Fruit fly (Drosophila melanogaster) whole organism, embryonic: Measurements from ENCODE around the gene CG44362.

Source experiments
- ATbp ChIP-seq: fragments of 200-800 bp; sonication (Bioruptor generic); optimal IDR thresholded peaks from 2 replicates; lab custom pipeline; 2017; ENCODE audit warnings: missing biosample characterization, mild to moderate bottlenecking, missing genetic modification characterization, missing genetic modification reagents
- Antp ChIP-seq: fragments of 200-800 bp; sonication (Bioruptor generic); optimal IDR thresholded peaks from 3 replicates; lab custom pipeline; 2016; ENCODE audit warnings: missing biosample characterization, missing genetic modification characterization
- CG1024 ChIP-seq: fragments of 200-800 bp; sonication (Bioruptor generic); IDR thresholded peaks from 2 replicates; pipeline ENCODE4 v1.3.6; 2022; ENCODE audit warnings: missing biosample characterization, missing genetic modification characterization
- CG10274 ChIP-seq: fragments of 200-800 bp; sonication (Bioruptor generic); optimal IDR thresholded peaks from 3 replicates; lab custom pipeline; 2017; ENCODE audit warnings: missing biosample characterization, mild to moderate bottlenecking, missing genetic modification characterization
- CG10462 ChIP-seq: fragments of 200-800 bp; sonication (Bioruptor generic); optimal IDR thresholded peaks from 2 replicates; lab custom pipeline; 2016; ENCODE audit warnings: missing biosample characterization, missing genetic modification characterization
- CG12219 ChIP-seq: fragments of 200-800 bp; sonication (Bioruptor generic); optimal IDR thresholded peaks from 3 replicates; lab custom pipeline; 2018; ENCODE audit warnings: missing biosample characterization, mild to moderate bottlenecking, missing genetic modification characterization
- CG12299 ChIP-seq: fragments of 200-800 bp; sonication (Bioruptor generic); optimal IDR thresholded peaks from 2 replicates; lab custom pipeline; 2018; ENCODE audit warnings: missing biosample characterization, mild to moderate bottlenecking, missing genetic modification characterization
- CG13296 ChIP-seq: fragments of 200-800 bp; sonication (Bioruptor generic); optimal IDR thresholded peaks from 3 replicates; lab custom pipeline; 2018; ENCODE audit warnings: missing biosample characterization, mild to moderate bottlenecking, missing genetic modification characterization
- CG15073 ChIP-seq: fragments of 200-800 bp; sonication (Bioruptor generic); optimal IDR thresholded peaks from 2 replicates; lab custom pipeline; 2016; ENCODE audit warnings: missing biosample characterization, missing genetic modification characterization
- CG15696 ChIP-seq: fragments of 200-800 bp; sonication (Bioruptor generic); optimal IDR thresholded peaks from 2 replicates; lab custom pipeline; 2019; ENCODE audit warnings: missing biosample characterization, mild to moderate bottlenecking, missing genetic modification characterization, moderate library complexity
- CG16863 ChIP-seq: fragments of 200-800 bp; sonication (Bioruptor generic); optimal IDR thresholded peaks from 3 replicates; lab custom pipeline; 2016; ENCODE audit warnings: missing biosample characterization, missing genetic modification characterization
- CG17612 ChIP-seq: fragments of 200-800 bp; sonication (Bioruptor generic); IDR thresholded peaks from 2 replicates; pipeline ENCODE4 v1.3.6; 2022; ENCODE audit warnings: missing biosample characterization, missing genetic modification characterization
- CG2116 ChIP-seq: fragments of 200-800 bp; sonication (Bioruptor generic); optimal IDR thresholded peaks from 3 replicates; lab custom pipeline; 2018; ENCODE audit warnings: missing biosample characterization, mild to moderate bottlenecking, missing genetic modification characterization
- CG2875 ChIP-seq: fragments of 200-800 bp; sonication (Bioruptor generic); optimal IDR thresholded peaks from 2 replicates; lab custom pipeline; 2017; ENCODE audit warnings: missing biosample characterization, mild to moderate bottlenecking, missing genetic modification characterization, missing genetic modification reagents
- CG31388 ChIP-seq: fragments of 200-800 bp; sonication (Bioruptor generic); optimal IDR thresholded peaks from 2 replicates; lab custom pipeline; 2016; ENCODE audit warnings: missing biosample characterization, missing genetic modification characterization
- CG43689 ChIP-seq: fragments of 200-800 bp; sonication (Bioruptor generic); IDR thresholded peaks from 2 replicates; pipeline ENCODE4 v1.3.6; 2022; ENCODE audit warnings: missing biosample characterization, missing genetic modification characterization
- CG7928 ChIP-seq: fragments of 200-800 bp; sonication (Bioruptor generic); optimal IDR thresholded peaks from 2 replicates; lab custom pipeline; 2017; ENCODE audit warnings: missing biosample characterization, mild to moderate bottlenecking, missing genetic modification characterization
- CG8290 ChIP-seq, 3 experiments: fragments of 200-800 bp; sonication (Bioruptor generic); optimal IDR thresholded peaks; 2 replicates each; lab custom pipeline; 2016 to 2019; ENCODE audit warnings: missing biosample characterization in 3 of 3, missing genetic modification characterization in 3 of 3, mild to moderate bottlenecking in 2 of 3, moderate library complexity in 1 of 3
- CG9797 ChIP-seq: fragments of 200-800 bp; sonication (Bioruptor generic); optimal IDR thresholded peaks from 3 replicates; lab custom pipeline; 2018; ENCODE audit warnings: missing biosample characterization, mild to moderate bottlenecking, missing genetic modification characterization
- CoRest ChIP-seq: fragments of 200-800 bp; sonication (Bioruptor generic); optimal IDR thresholded peaks from 3 replicates; lab custom pipeline; 2018; ENCODE audit warnings: missing biosample characterization, mild to moderate bottlenecking, missing genetic modification characterization, moderate library complexity
- D19A ChIP-seq: fragments of 200-800 bp; optimal IDR thresholded peaks from 3 replicates; lab custom pipeline; 2019; ENCODE audit warnings: missing biosample characterization, mild to moderate bottlenecking, missing genetic modification characterization, moderate library complexity
- Dbx ChIP-seq: fragments of 200-800 bp; sonication (Bioruptor generic); IDR thresholded peaks from 3 replicates; pipeline ENCODE4 v1.3.6; 2022; ENCODE audit warnings: missing biosample characterization, missing genetic modification characterization
- Dip3 ChIP-seq: fragments of 200-800 bp; sonication (Bioruptor generic); optimal IDR thresholded peaks from 3 replicates; lab custom pipeline; 2016; ENCODE audit warnings: missing biosample characterization, missing genetic modification characterization
- Doc3 ChIP-seq: fragments of 200-800 bp; sonication (Bioruptor generic); IDR thresholded peaks from 3 replicates; pipeline ENCODE4 v1.3.6; 2022; ENCODE audit warnings: missing biosample characterization, missing genetic modification characterization; ENCODE audit not compliant: partially characterized antibody
- Drgx ChIP-seq: fragments of 200-800 bp; sonication (Bioruptor generic); IDR thresholded peaks from 2 replicates; pipeline ENCODE4 v1.3.6; 2022; ENCODE audit warnings: missing biosample characterization, missing genetic modification characterization
- Hmr ChIP-seq: fragments of 200-800 bp; sonication (Bioruptor generic); optimal IDR thresholded peaks from 3 replicates; lab custom pipeline; 2017; ENCODE audit warnings: mild to moderate bottlenecking, missing biosample characterization, missing genetic modification reagents, missing genetic modification characterization
- Max ChIP-seq: fragments of 200-800 bp; sonication (Bioruptor generic); optimal IDR thresholded peaks from 2 replicates; lab custom pipeline; 2016; ENCODE audit warnings: missing biosample characterization, mild to moderate bottlenecking, missing genetic modification characterization
- NC2β ChIP-seq: fragments of 200-800 bp; sonication (Bioruptor generic); optimal IDR thresholded peaks from 2 replicates; lab custom pipeline; 2016; ENCODE audit warnings: missing biosample characterization, missing genetic modification characterization
- Nf-YA ChIP-seq: fragments of 200-800 bp; sonication (Bioruptor generic); IDR thresholded peaks from 2 replicates; pipeline ENCODE4 v1.3.6; 2022; ENCODE audit warnings: missing biosample characterization, missing genetic modification characterization
- Oaz ChIP-seq: fragments of 200-800 bp; sonication (Bioruptor generic); IDR thresholded peaks from 2 replicates; pipeline ENCODE4 v1.3.6; 2022; ENCODE audit warnings: missing biosample characterization, missing genetic modification characterization
- Oli ChIP-seq: fragments of 200-800 bp; sonication (Bioruptor generic); optimal IDR thresholded peaks from 2 replicates; lab custom pipeline; 2018; ENCODE audit warnings: missing biosample characterization, mild to moderate bottlenecking, missing genetic modification characterization, moderate library complexity
- Optix ChIP-seq: fragments of 200-800 bp; sonication (Bioruptor generic); IDR thresholded peaks from 3 replicates; pipeline ENCODE4 v1.3.6; 2022; ENCODE audit warnings: missing biosample characterization, missing genetic modification characterization
- Ravus ChIP-seq: fragments of 200-800 bp; sonication (Bioruptor generic); IDR thresholded peaks from 2 replicates; pipeline ENCODE4 v1.3.6; 2022; ENCODE audit warnings: missing biosample characterization, missing genetic modification characterization
- TFAM ChIP-seq: fragments of 200-800 bp; sonication (Bioruptor generic); optimal IDR thresholded peaks from 2 replicates; lab custom pipeline; 2017; ENCODE audit warnings: missing biosample characterization, missing genetic modification characterization, inconsistent platforms
- YL-1 ChIP-seq: fragments of 200-800 bp; sonication (Bioruptor generic); optimal IDR thresholded peaks from 3 replicates; lab custom pipeline; 2017; ENCODE audit warnings: missing biosample characterization, mild to moderate bottlenecking, missing genetic modification characterization
- dimm ChIP-seq: fragments of 200-800 bp; sonication (Bioruptor generic); IDR thresholded peaks from 2 replicates; pipeline ENCODE4 v1.3.6; 2022; ENCODE audit warnings: missing biosample characterization, missing genetic modification characterization
- esg ChIP-seq: fragments of 200-800 bp; sonication (Bioruptor generic); conservative IDR thresholded peaks from 2 replicates; pipeline ENCODE4 v1.3.6; 2022; ENCODE audit warnings: missing biosample characterization, missing genetic modification characterization
- fd96Cb ChIP-seq: fragments of 200-800 bp; sonication (Bioruptor generic); optimal IDR thresholded peaks from 2 replicates; lab custom pipeline; 2018; ENCODE audit warnings: missing biosample characterization, mild to moderate bottlenecking, missing genetic modification characterization, moderate library complexity
- ind ChIP-seq: fragments of 200-800 bp; sonication (Bioruptor generic); optimal IDR thresholded peaks from 3 replicates; lab custom pipeline; 2016; ENCODE audit warnings: missing biosample characterization, missing genetic modification characterization
- lab ChIP-seq: fragments of 200-800 bp; sonication (Bioruptor generic); optimal IDR thresholded peaks from 3 replicates; lab custom pipeline; 2017; ENCODE audit warnings: missing biosample characterization, missing genetic modification characterization, mild to moderate bottlenecking, moderate library complexity, missing genetic modification reagents
- maf-S ChIP-seq: fragments of 200-800 bp; sonication (Bioruptor generic); optimal IDR thresholded peaks from 2 replicates; lab custom pipeline; 2016; ENCODE audit warnings: missing biosample characterization, missing genetic modification characterization
- nmo ChIP-seq: fragments of 200-800 bp; sonication (Bioruptor generic); optimal IDR thresholded peaks from 2 replicates; lab custom pipeline; 2018; ENCODE audit warnings: missing biosample characterization, mild to moderate bottlenecking, missing genetic modification characterization, moderate library complexity
- pb ChIP-seq: fragments of 200-800 bp; sonication (Bioruptor generic); optimal IDR thresholded peaks from 3 replicates; lab custom pipeline; 2016; ENCODE audit warnings: missing biosample characterization, missing genetic modification characterization
- pita ChIP-seq: fragments of 200-800 bp; sonication (Bioruptor generic); optimal IDR thresholded peaks from 2 replicates; lab custom pipeline; 2017; ENCODE audit warnings: missing biosample characterization, mild to moderate bottlenecking, missing genetic modification characterization
- psq ChIP-seq: fragments of 200-800 bp; sonication (Bioruptor generic); optimal IDR thresholded peaks from 2 replicates; lab custom pipeline; 2017; ENCODE audit warnings: missing biosample characterization, missing genetic modification characterization
- so ChIP-seq: fragments of 200-800 bp; sonication (Bioruptor generic); IDR thresholded peaks from 3 replicates; pipeline ENCODE4 v1.3.6; 2022; ENCODE audit warnings: missing biosample characterization, missing genetic modification characterization
- stc ChIP-seq: fragments of 200-800 bp; sonication (Bioruptor generic); IDR thresholded peaks from 2 replicates; pipeline ENCODE4 v1.3.6; 2022; ENCODE audit warnings: missing biosample characterization, missing genetic modification characterization
- stwl ChIP-seq: fragments of 200-800 bp; sonication (Bioruptor generic); optimal IDR thresholded peaks from 3 replicates; lab custom pipeline; 2018; ENCODE audit warnings: missing biosample characterization, mild to moderate bottlenecking, missing genetic modification characterization, moderate library complexity
- tx ChIP-seq: fragments of 200-800 bp; sonication (Bioruptor generic); optimal IDR thresholded peaks from 2 replicates; lab custom pipeline; 2016; ENCODE audit warnings: missing biosample characterization, missing genetic modification characterization
- unpg ChIP-seq: fragments of 200-800 bp; sonication (Bioruptor generic); optimal IDR thresholded peaks from 3 replicates; lab custom pipeline; 2018; ENCODE audit warnings: missing biosample characterization, mild to moderate bottlenecking, missing genetic modification characterization, moderate library complexity

CG44362 gene

dm6 chr3L:11422338-11422802 lies 25.0 kb downstream of the CG44362 start (continued):
- TF ChIP-seq Ravus (GFP tag; lab: Robert Waterston, UW) = peak; percentile 28
- TF ChIP-seq Doc3 (GFP tag; lab: Robert Waterston, UW) = no peak
- peak; percentile 69 for TF ChIP-seq Hmr (GFP tag; lab: Kevin White, UChicago)
- peak; percentile 30 for TF ChIP-seq pb (GFP tag; lab: Kevin White, UChicago)
- peak; percentile 79 for TF ChIP-seq CG1024 (GFP tag; lab: Robert Waterston, UW)
- TF ChIP-seq Nf-YA (GFP tag; lab: Robert Waterston, UW) = 0 out of 2 replicates have a peak, but pooled peaks have one; percentile 29
- no peak for TF ChIP-seq CG7928 (GFP tag; lab: Kevin White, UChicago)
- peak; percentile 83 for TF ChIP-seq fd96Cb
- TF ChIP-seq dimm (GFP tag; lab: Robert Waterston, UW) = no peak
- TF ChIP-seq lab (GFP tag; lab: Kevin White, UChicago) = peak; percentile 76
- peak; percentile 45 for TF ChIP-seq CG31388 (GFP tag; lab: Kevin White, UChicago)
- TF ChIP-seq Optix (GFP tag; lab: Robert Waterston, UW) = no peak
- no peak for TF ChIP-seq CG2116 (GFP tag; lab: Kevin White, UChicago)
- TF ChIP-seq CG10274 (GFP tag; lab: Kevin White, UChicago) = no peak
- TF ChIP-seq esg (GFP tag; lab: Robert Waterston, UW) = peak; percentile 69
- peak; percentile 52 for TF ChIP-seq Oaz (GFP tag; lab: Robert Waterston, UW)
- TF ChIP-seq Antp (GFP tag; lab: Kevin White, UChicago) = no peak
- TF ChIP-seq CG8290 (GFP tag; optimal IDR thresholded peaks at IDR 0.05; lab: Kevin White, UChicago) = no peak
- peak in 1 of 2 experiments; percentile 25 for TF ChIP-seq CG8290 (tag; optimal IDR thresholded peaks at IDR 0.05; lab: Kevin White, UChicago)
- TF ChIP-seq CG15696 = peak; percentile 88
- no peak for TF ChIP-seq Dip3 (GFP tag; lab: Kevin White, UChicago)
- peak; percentile 71 for TF ChIP-seq Oli (tag; lab: Kevin White, UChicago)
- peak; percentile 66 for TF ChIP-seq ind
- TF ChIP-seq pita (GFP tag; lab: Kevin White, UChicago) = no peak
- peak; percentile 72 for TF ChIP-seq stc (GFP tag; lab: Robert Waterston, UW)
- peak; percentile 9 for TF ChIP-seq CG9797 (GFP tag; lab: Kevin White, UChicago)
- peak; percentile 52 for TF ChIP-seq Max (GFP tag; lab: Kevin White, UChicago)
- TF ChIP-seq Dbx (GFP tag; lab: Robert Waterston, UW) = 0 out of 3 replicates have a peak, but pooled peaks have one; percentile 24
- TF ChIP-seq ATbp = peak; percentile 76
- TF ChIP-seq CoRest (tag; lab: Kevin White, UChicago) = peak; percentile 76
- peak; percentile 54 for TF ChIP-seq CG12219
- peak; percentile 92 for TF ChIP-seq nmo (GFP tag; lab: Kevin White, UChicago)
- peak; percentile 69 for TF ChIP-seq maf-S (GFP tag; lab: Kevin White, UChicago)
- peak; percentile 9 for TF ChIP-seq CG10462
- TF ChIP-seq so (GFP tag; lab: Robert Waterston, UW) = 0 out of 3 replicates have a peak, but pooled peaks have one; percentile 82
- TF ChIP-seq stwl (tag; lab: Kevin White, UChicago) = peak; percentile 33
- TF ChIP-seq YL-1 (GFP tag; lab: Kevin White, UChicago) = peak; percentile 5
- TF ChIP-seq CG15073 (GFP tag; lab: Kevin White, UChicago) = no peak
- peak; percentile 77 for TF ChIP-seq unpg (GFP tag; lab: Kevin White, UChicago)
- TF ChIP-seq CG16863 = peak; percentile 30
- peak; percentile 69 for TF ChIP-seq D19A (tag; lab: Kevin White, UChicago)
- peak; percentile 45 for TF ChIP-seq NC2β (GFP tag; lab: Kevin White, UChicago)
- no peak for TF ChIP-seq psq (GFP tag; lab: Kevin White, UChicago)
- no peak for TF ChIP-seq Drgx
- TF ChIP-seq TFAM (GFP tag; lab: Kevin White, UChicago) = peak; percentile 14
- TF ChIP-seq CG43689 (GFP tag; lab: Robert Waterston, UW) = peak; percentile 23; the same call in 1 of the 2 replicates
- peak; percentile 11 for TF ChIP-seq tx (GFP tag; lab: Kevin White, UChicago)
- TF ChIP-seq CG17612 = peak; percentile 26; the same call in 1 of the 2 replicates
- TF ChIP-seq CG12299 = peak; percentile 42
- TF ChIP-seq CG13296 (GFP tag; lab: Kevin White, UChicago) = peak; percentile 43
- peak; percentile 71 for TF ChIP-seq CG2875 (GFP tag; lab: Kevin White, UChicago)
